Fruit fly (Drosophila melanogaster) whole organism, pupa: ENCODE data around the gene Mvl.

Source experiments
- CG12605 ChIP-seq: fragments of 200-800 bp; sonication (Bioruptor generic); IDR thresholded peaks from 2 replicates; pipeline ENCODE4 v1.3.6; 2022; ENCODE audit warnings: missing biosample characterization, missing genetic modification characterization
- CG34367 ChIP-seq: fragments of 200-800 bp; sonication (Bioruptor generic); optimal IDR thresholded peaks from 2 replicates; lab custom pipeline; 2018; ENCODE audit warnings: missing biosample characterization, mild to moderate bottlenecking, missing genetic modification characterization
- rn ChIP-seq: fragments of 200-800 bp; sonication (Bioruptor generic); IDR thresholded peaks from 2 replicates; pipeline ENCODE4 v1.3.6; 2022; ENCODE audit warnings: missing biosample characterization, missing genetic modification characterization

- TF ChIP-seq rn (GFP tag; lab: Robert Waterston, UW) (no peak), CG34367 (no peak), CG12605 (no peak)
Measured at dm6 chr3R:21073141-21073540, 12.5 kb upstream of the Mvl start, which contains the start of gene r-l.
